Fruit fly (Drosophila melanogaster) whole organism, embryonic: ENCODE results near the gene Scr.
A peak's percentile ranks its signal among the peaks of the same experiment; 100 is the strongest.

ENCODE experiments used
- CG14860 ChIP-seq: fragments of 200-800 bp; sonication (Bioruptor generic); IDR thresholded peaks from 3 replicates; pipeline ENCODE4 v1.3.6; 2022; ENCODE audit warnings: missing biosample characterization, missing genetic modification characterization; ENCODE audit not compliant: partially characterized antibody
- CG18476 ChIP-seq: fragments of 200-800 bp; sonication (Bioruptor generic); optimal IDR thresholded peaks from 2 replicates; lab custom pipeline; 2016; ENCODE audit warnings: missing biosample characterization, mild to moderate bottlenecking, missing genetic modification characterization
- CG2120 ChIP-seq: fragments of 200-800 bp; sonication (Bioruptor generic); optimal IDR thresholded peaks from 3 replicates; lab custom pipeline; 2016; ENCODE audit warnings: missing biosample characterization, missing genetic modification characterization
- Fer1 ChIP-seq: fragments of 200-800 bp; sonication (Bioruptor generic); optimal IDR thresholded peaks from 2 replicates; lab custom pipeline; 2017; ENCODE audit warnings: missing biosample characterization, mild to moderate bottlenecking, missing genetic modification characterization
- NC2β ChIP-seq: fragments of 200-800 bp; sonication (Bioruptor generic); optimal IDR thresholded peaks from 2 replicates; lab custom pipeline; 2016; ENCODE audit warnings: missing biosample characterization, missing genetic modification characterization
- az2 ChIP-seq: fragments of 200-800 bp; sonication (Bioruptor generic); optimal IDR thresholded peaks from 3 replicates; lab custom pipeline; 2016; ENCODE audit warnings: missing biosample characterization, missing genetic modification characterization
- cas ChIP-seq: fragments of 200-800 bp; sonication (Bioruptor generic); IDR thresholded peaks from 2 replicates; pipeline ENCODE4 v1.3.6; 2022; ENCODE audit warnings: missing biosample characterization, missing genetic modification characterization
- chm ChIP-seq: fragments of 200-800 bp; sonication (Bioruptor generic); IDR thresholded peaks from 2 replicates; pipeline ENCODE4 v1.3.6; 2022; ENCODE audit warnings: missing biosample characterization, missing genetic modification characterization

- peak; percentile 58 for TF ChIP-seq NC2β
- TF ChIP-seq CG18476 (GFP tag; lab: Kevin White, UChicago): peak; percentile 98
- TF ChIP-seq az2 (GFP tag; lab: Kevin White, UChicago): peak; percentile 71
- no peak for TF ChIP-seq cas (GFP tag; lab: Robert Waterston, UW)
- TF ChIP-seq CG2120: no peak
- TF ChIP-seq CG14860 (GFP tag; lab: Robert Waterston, UW): no peak
- no peak for TF ChIP-seq Fer1 (GFP tag; lab: Kevin White, UChicago)
- peak; percentile 42; the same call in 1 of the 2 replicates for TF ChIP-seq chm (GFP tag; lab: Robert Waterston, UW)
Observed at dm6 chr3R:6881264-6882014, 31.7 kb upstream of the Scr start.
